Fruit fly (Drosophila melanogaster): Measurements from ENCODE around the gene mip130.

mip130 gene

dm6 chrX:1968581-1969258, 60.7 kb downstream of the mip130 start (continued):
- TF ChIP-seq CG7839 (tag; optimal IDR thresholded peaks at IDR 0.05) (peak; percentile 72), onecut (GFP tag; IDR thresholded peaks at IDR 0.05) (peak; percentile 58), eyg (GFP tag; optimal IDR thresholded peaks at IDR 0.05) (no peak), sisA (GFP tag; IDR thresholded peaks at IDR 0.05) (peak; percentile 70), CG7928 (GFP tag; optimal IDR thresholded peaks at IDR 0.05) (no peak), CG2116 (GFP tag; optimal IDR thresholded peaks at IDR 0.05) (no peak), Neu2 (GFP tag; optimal IDR thresholded peaks at IDR 0.05; ENCODE audit: borderline replicate concordance) (no peak), Fer2 (tag; optimal IDR thresholded peaks at IDR 0.05) (no peak), tup (GFP tag; optimal IDR thresholded peaks at IDR 0.05) (no peak), Dref (GFP tag; IDR thresholded peaks at IDR 0.05) (no peak), HLHmδ (GFP tag; optimal IDR thresholded peaks at IDR 0.05) (no peak), yki (optimal IDR thresholded peaks at IDR 0.05) (no peak), z (GFP tag; IDR thresholded peaks at IDR 0.05) (no peak), Sox100B (GFP tag; optimal IDR thresholded peaks at IDR 0.05) (peak; percentile 70), CG34376 (GFP tag; optimal IDR thresholded peaks at IDR 0.05) (no peak), vfl (GFP tag; optimal IDR thresholded peaks at IDR 0.05) (no peak), seq (GFP tag; IDR thresholded peaks at IDR 0.05) (peak; percentile 59; the same call in 1 of the 2 replicates), amos (GFP tag; IDR thresholded peaks at IDR 0.05; ENCODE audit: partially characterized antibody) (no peak), usp (GFP tag; optimal IDR thresholded peaks at IDR 0.05) (no peak), CG18262 (tag; optimal IDR thresholded peaks at IDR 0.05) (peak; percentile 71), slp2 (GFP tag; optimal IDR thresholded peaks at IDR 0.05) (peak; percentile 47), CG34422 (GFP tag; IDR thresholded peaks at IDR 0.05) (peak; percentile 59; the same call in 2 of the 3 replicates), GATAe (GFP tag; conservative IDR thresholded peaks at IDR 0.05) (no peak), btn (GFP tag; optimal IDR thresholded peaks at IDR 0.05) (no peak), CG11247 (GFP tag; IDR thresholded peaks at IDR 0.05) (no peak), Dip2 (GFP tag; IDR thresholded peaks at IDR 0.05) (no peak), CG5245 (GFP tag; optimal IDR thresholded peaks at IDR 0.05) (no peak), CG17568 (GFP tag; optimal IDR thresholded peaks at IDR 0.05) (no peak), fd64A (GFP tag; optimal IDR thresholded peaks at IDR 0.05) (peak; percentile 75), Atf3 (GFP tag; optimal IDR thresholded peaks at IDR 0.05) (peak; percentile 6), prd (optimal IDR thresholded peaks at IDR 0.05) (no peak), prd (GFP tag; IDR thresholded peaks at IDR 0.05) (peak; percentile 66; the same call in 2 of the 3 replicates), ase (GFP tag; IDR thresholded peaks at IDR 0.05) (0 out of 3 replicates have a peak, but pooled peaks have one; percentile 46), MBD-R2 (GFP tag; IDR thresholded peaks at IDR 0.05) (no peak), fu2 (GFP tag; optimal IDR thresholded peaks at IDR 0.05) (no peak), Taf1 (GFP tag; IDR thresholded peaks at IDR 0.05) (no peak), Sry-β (GFP tag; optimal IDR thresholded peaks at IDR 0.05) (no peak), HHEX (GFP tag; optimal IDR thresholded peaks at IDR 0.05) (peak; percentile 57), CG17829 (tag; optimal IDR thresholded peaks at IDR 0.05) (peak; percentile 62), mam (GFP tag; optimal IDR thresholded peaks at IDR 0.05) (no peak), jing (GFP tag; optimal IDR thresholded peaks at IDR 0.05) (peak; percentile 71), CG17385 (GFP tag; optimal IDR thresholded peaks at IDR 0.05) (peak; percentile 65), Doc3 (GFP tag; IDR thresholded peaks at IDR 0.05; ENCODE audit: partially characterized antibody) (no peak), CG11504 (tag; optimal IDR thresholded peaks at IDR 0.05) (peak; percentile 83), Scr (GFP tag; IDR thresholded peaks at IDR 0.05; ENCODE audit: partially characterized antibody) (no peak), bsh (GFP tag; optimal IDR thresholded peaks at IDR 0.05) (peak; percentile 42 to 77), CG6854 (GFP tag; optimal IDR thresholded peaks at IDR 0.05) (no peak), CG1024 (GFP tag; IDR thresholded peaks at IDR 0.05) (0 out of 2 replicates have a peak, but pooled peaks have one; percentile 21), Sry-δ (GFP tag; optimal IDR thresholded peaks at IDR 0.05) (no peak), CG4404 (GFP tag; IDR thresholded peaks at IDR 0.05) (no peak), Drgx (GFP tag; IDR thresholded peaks at IDR 0.05) (peak; percentile 91)
